Fruit fly (Drosophila melanogaster) whole organism, wandering third instar larva: ENCODE data around the gene Sry-beta.
A peak's percentile ranks its signal among the peaks of the same experiment; 100 is the strongest.

Experiments used
- CG32264 ChIP-seq: fragments of 200-800 bp; sonication (Bioruptor generic); optimal IDR thresholded peaks from 2 replicates; lab custom pipeline; 2016; ENCODE audit warnings: missing biosample characterization, missing genetic modification characterization
- CG9705 ChIP-seq: fragments of 200-800 bp; sonication (Bioruptor generic); optimal IDR thresholded peaks from 2 replicates; lab custom pipeline; 2018; ENCODE audit warnings: missing biosample characterization, mild to moderate bottlenecking, missing genetic modification characterization
- CrebA ChIP-seq: fragments of 200-800 bp; sonication (Bioruptor generic); optimal IDR thresholded peaks from 2 replicates; lab custom pipeline; 2016; ENCODE audit warnings: missing biosample characterization, mild to moderate bottlenecking, missing genetic modification characterization, borderline replicate concordance
- Dfd ChIP-seq: fragments of >200 bp; optimal IDR thresholded peaks from 2 replicates; lab custom pipeline; 2017; ENCODE audit warnings: missing biosample characterization, missing genetic modification characterization
- Dif ChIP-seq: fragments of 200-275, 200-300 bp; sonication (Bioruptor generic); optimal IDR thresholded peaks from 2 replicates; lab custom pipeline; 2018; ENCODE audit warnings: missing biosample characterization, missing genetic modification characterization; ENCODE audit not compliant: partially characterized antibody
- GATAd ChIP-seq: sonication (Bioruptor generic); optimal IDR thresholded peaks from 2 replicates; lab custom pipeline; 2016; ENCODE audit warnings: missing biosample characterization, missing genetic modification characterization
- HLH106 ChIP-seq: fragments of 200-800 bp; optimal IDR thresholded peaks from 3 replicates; lab custom pipeline; 2019; ENCODE audit warnings: missing biosample characterization, mild to moderate bottlenecking, missing genetic modification characterization, moderate library complexity
- Hnf4 ChIP-seq: fragments of 200-800 bp; sonication (Bioruptor generic); optimal IDR thresholded peaks from 2 replicates; lab custom pipeline; 2016; ENCODE audit warnings: missing biosample characterization, mild to moderate bottlenecking, missing genetic modification characterization
- Hr78 ChIP-seq: fragments of >200 bp; optimal IDR thresholded peaks from 2 replicates; lab custom pipeline; 2017; ENCODE audit warnings: missing biosample characterization, missing genetic modification characterization
- Hr83 ChIP-seq: fragments of 200-300 bp; sonication (Bioruptor generic); optimal IDR thresholded peaks from 2 replicates; lab custom pipeline; 2016; ENCODE audit warnings: missing biosample characterization, mild to moderate bottlenecking, missing genetic modification characterization, moderate library complexity; ENCODE audit not compliant: poor library complexity, severe bottlenecking
- Jra ChIP-seq: sonication (Bioruptor generic); optimal IDR thresholded peaks from 2 replicates; lab custom pipeline; 2016; ENCODE audit warnings: missing biosample characterization, missing genetic modification characterization
- Mio ChIP-seq: sonication (Bioruptor generic); optimal IDR thresholded peaks from 2 replicates; lab custom pipeline; 2016; ENCODE audit warnings: missing biosample characterization, missing genetic modification characterization
- Myc ChIP-seq: fragments of >200 bp; optimal IDR thresholded peaks from 2 replicates; lab custom pipeline; 2017
- N ChIP-seq: fragments of >200 bp; optimal IDR thresholded peaks from 2 replicates; lab custom pipeline; 2018; ENCODE audit warnings: missing biosample characterization, missing external identifiers, missing genetic modification characterization
- OdsH ChIP-seq: fragments of 200-800 bp; sonication (Bioruptor generic); optimal IDR thresholded peaks from 2 replicates; lab custom pipeline; 2016; ENCODE audit warnings: missing biosample characterization, mild to moderate bottlenecking, missing genetic modification characterization
- Rel ChIP-seq, 2 experiments: fragments of 200-800 bp; sonication (Bioruptor generic) in 1 of 2; optimal IDR thresholded peaks; 2 replicates in 1 of 2; 3 replicates in 1 of 2; lab custom pipeline; 2016 to 2019; ENCODE audit warnings: mild to moderate bottlenecking in 2 of 2, missing biosample characterization in 2 of 2, missing genetic modification characterization in 2 of 2, moderate library complexity in 1 of 2
- Sp1 ChIP-seq: fragments of 200-800 bp; sonication (Bioruptor generic); optimal IDR thresholded peaks from 3 replicates; lab custom pipeline; 2019; ENCODE audit warnings: missing biosample characterization, mild to moderate bottlenecking, missing genetic modification characterization, moderate library complexity
- br ChIP-seq: fragments of 200-800 bp; sonication (Bioruptor generic); optimal IDR thresholded peaks from 2 replicates; lab custom pipeline; 2016; ENCODE audit warnings: missing biosample characterization, missing genetic modification characterization
- brk ChIP-seq: fragments of 200-800 bp; sonication (Bioruptor generic); optimal IDR thresholded peaks from 2 replicates; lab custom pipeline; 2016; ENCODE audit warnings: missing biosample characterization, mild to moderate bottlenecking, missing genetic modification characterization
- dl ChIP-seq, 2 experiments: fragments of 175-275, 200-275 bp in 1 of 2; fragments of 200-275 bp in 1 of 2; sonication (Bioruptor generic); optimal IDR thresholded peaks; lab custom pipeline; 2018; ENCODE audit warnings: mild to moderate bottlenecking in 2 of 2, missing biosample characterization in 2 of 2, missing genetic modification characterization in 2 of 2, moderate library complexity in 2 of 2; ENCODE audit not compliant: partially characterized antibody in 2 of 2, insufficient read depth in 1 of 2
- dmrt93B ChIP-seq: fragments of 200-800 bp; sonication (Bioruptor generic); optimal IDR thresholded peaks from 2 replicates; lab custom pipeline; 2018; ENCODE audit warnings: missing biosample characterization, mild to moderate bottlenecking, missing genetic modification characterization
- dsf ChIP-seq: sonication (Bioruptor generic); optimal IDR thresholded peaks from 2 replicates; lab custom pipeline; 2016; ENCODE audit warnings: missing biosample characterization, missing genetic modification characterization, borderline replicate concordance
- ey ChIP-seq: fragments of 200-800 bp; sonication (Bioruptor generic); optimal IDR thresholded peaks from 2 replicates; lab custom pipeline; 2016; ENCODE audit warnings: missing biosample characterization, missing genetic modification characterization
- foxo ChIP-seq, 2 experiments: fragments of 200-800 bp; sonication (Bioruptor generic); optimal IDR thresholded peaks; 2 replicates in 1 of 2; 3 replicates in 1 of 2; lab custom pipeline; 2016 to 2017; ENCODE audit warnings: missing biosample characterization in 2 of 2, missing genetic modification characterization in 2 of 2
- fru ChIP-seq: fragments of 200-800 bp; sonication (Bioruptor generic); optimal IDR thresholded peaks from 3 replicates; lab custom pipeline; 2016; ENCODE audit warnings: missing biosample characterization, mild to moderate bottlenecking, missing genetic modification characterization
- h ChIP-seq: fragments of 200-800 bp; sonication (Bioruptor generic); optimal IDR thresholded peaks from 3 replicates; lab custom pipeline; 2016; ENCODE audit warnings: missing biosample characterization, mild to moderate bottlenecking, missing genetic modification characterization
- jim ChIP-seq: fragments of 175-275, 200-325 bp; sonication (Bioruptor generic); optimal IDR thresholded peaks from 2 replicates; lab custom pipeline; 2016; ENCODE audit warnings: missing biosample characterization, mild to moderate bottlenecking, missing genetic modification characterization
- lola ChIP-seq: fragments of >200 bp; optimal IDR thresholded peaks from 2 replicates; lab custom pipeline; 2017; ENCODE audit warnings: missing biosample characterization, missing genetic modification characterization
- pan ChIP-seq: fragments of >200 bp; optimal IDR thresholded peaks from 2 replicates; lab custom pipeline; 2017
- psq ChIP-seq: fragments of 200-800 bp; sonication (Bioruptor generic); optimal IDR thresholded peaks from 3 replicates; lab custom pipeline; 2017; ENCODE audit warnings: missing biosample characterization, mild to moderate bottlenecking, missing genetic modification characterization, moderate library complexity
- rgr ChIP-seq: fragments of 200-800 bp; sonication (Bioruptor generic); optimal IDR thresholded peaks from 3 replicates; lab custom pipeline; 2016; ENCODE audit warnings: missing biosample characterization, mild to moderate bottlenecking, missing genetic modification characterization
- sage ChIP-seq: fragments of 200-800 bp; sonication (Bioruptor generic); optimal IDR thresholded peaks from 2 replicates; lab custom pipeline; 2016; ENCODE audit warnings: missing biosample characterization, mild to moderate bottlenecking, missing genetic modification characterization
- sv ChIP-seq: fragments of 200-800 bp; sonication (Bioruptor generic); optimal IDR thresholded peaks from 3 replicates; lab custom pipeline; 2016; ENCODE audit warnings: missing biosample characterization, missing genetic modification characterization
- tai ChIP-seq: sonication (Bioruptor generic); optimal IDR thresholded peaks from 2 replicates; lab custom pipeline; 2016; ENCODE audit warnings: missing biosample characterization, missing genetic modification characterization
- usp ChIP-seq: fragments of >200 bp; optimal IDR thresholded peaks from 2 replicates; lab custom pipeline; 2017; ENCODE audit warnings: missing biosample characterization, missing genetic modification characterization
- woc ChIP-seq: sonication (Bioruptor generic); optimal IDR thresholded peaks from 2 replicates; lab custom pipeline; 2016; ENCODE audit warnings: missing biosample characterization, mild to moderate bottlenecking, missing genetic modification characterization

Sry-beta gene

dm6 chr3R:30043139-30043744 lies 3.7 kb downstream of the Sry-beta start, which contains the start of gene Sry-delta (continued):
- TF ChIP-seq jim (GFP tag; lab: Kevin White, UChicago) (no peak), Dfd (no peak), N (GFP tag; lab: Kevin White, UChicago) (no peak), Jra (GFP tag; lab: Kevin White, UChicago) (no peak), Mio (GFP tag; lab: Kevin White, UChicago) (no peak), dsf (GFP tag; lab: Kevin White, UChicago) (peak; percentile 43), foxo (GFP tag; optimal IDR thresholded peaks at IDR 0.05; lab: Kevin White, UChicago) (peak in 1 of 2 experiments; percentile 87), Sp1 (peak; percentile 71), CrebA (GFP tag; lab: Kevin White, UChicago) (no peak), usp (GFP tag; lab: Kevin White, UChicago) (no peak), pan (lab: Kevin White, UChicago) (no peak), psq (GFP tag; lab: Kevin White, UChicago) (peak; percentile 35), tai (GFP tag; lab: Kevin White, UChicago) (no peak)

dm6 chr3R:30046029-30047001 lies 6.8 kb downstream of the Sry-beta start, which contains the start of the genes RpL32 and CG7943:
Gene RpL32, minus strand, starts transcription at chr3R:30046161.
Gene CG7943, plus strand, starts transcription at chr3R:30046470.
- TF ChIP-seq CG9705 (GFP tag; lab: Kevin White, UChicago) (peak; percentile 96), CrebA (GFP tag; lab: Kevin White, UChicago) (no peak), dsf (GFP tag; lab: Kevin White, UChicago) (peak; percentile 89), Rel (GFP tag; optimal IDR thresholded peaks at IDR 0.05; lab: Kevin White, UChicago) (no peak), Rel (tag; optimal IDR thresholded peaks at IDR 0.05; lab: Kevin White, UChicago) (peak; percentile 67), fru (GFP tag; lab: Kevin White, UChicago) (peak; percentile 96), Dif (GFP tag; lab: Kevin White, UChicago) (no peak), brk (GFP tag; lab: Kevin White, UChicago) (no peak), foxo (GFP tag; optimal IDR thresholded peaks at IDR 0.05; lab: Kevin White, UChicago) (peak; percentile 84 to 96), OdsH (GFP tag; lab: Kevin White, UChicago) (peak; percentile 91), lola (no peak), woc (GFP tag; lab: Kevin White, UChicago) (peak; percentile 93), rgr (peak; percentile 95), ey (GFP tag; lab: Kevin White, UChicago) (peak; percentile 89), tai (GFP tag; lab: Kevin White, UChicago) (no peak), Myc (peak; percentile 76), dl (GFP tag; optimal IDR thresholded peaks at IDR 0.05; lab: Kevin White, UChicago; ENCODE audit: insufficient read depth in 1 of 2, partially characterized antibody in 2 of 2) (no peak), usp (GFP tag; lab: Kevin White, UChicago) (no peak), sv (peak; percentile 82), dmrt93B (GFP tag; lab: Kevin White, UChicago) (peak; percentile 97), Hr83 (peak; percentile 99), br (GFP tag; lab: Kevin White, UChicago) (peak; percentile 95), Dfd (no peak), Sp1 (peak; percentile 92), jim (GFP tag; lab: Kevin White, UChicago) (peak; percentile 34), Mio (GFP tag; lab: Kevin White, UChicago) (peak; percentile 74), Hnf4 (GFP tag; lab: Kevin White, UChicago) (peak; percentile 95), HLH106 (tag; lab: Kevin White, UChicago) (peak; percentile 95), GATAd (GFP tag; lab: Kevin White, UChicago) (peak; percentile 90), sage (peak; percentile 88), h (peak; percentile 97), N (GFP tag; lab: Kevin White, UChicago) (no peak), psq (GFP tag; lab: Kevin White, UChicago) (peak; percentile 83), CG32264 (GFP tag; lab: Kevin White, UChicago) (peak; percentile 94), Hr78 (GFP tag; lab: Kevin White, UChicago) (no peak), Jra (GFP tag; lab: Kevin White, UChicago) (peak; percentile 93)
